Worm (Caenorhabditis elegans) whole organism, late embryonic: ENCODE measurements around the gene inx-8.

Experiments
- Y22D7AL.16 ChIP-seq: sonication (generic microtip); optimal IDR thresholded peaks from 2 replicates; lab custom pipeline; 2016; ENCODE audit warnings: missing genetic modification characterization, missing compliant biosample characterization
- ceh-14 ChIP-seq: sonication (generic microtip); optimal IDR thresholded peaks from 2 replicates; lab custom pipeline; 2016; ENCODE audit warnings: missing genotype, missing genetic modification characterization, missing compliant biosample characterization
- ceh-30 ChIP-seq: fragments of 150-350 bp; optimal IDR thresholded peaks from 2 replicates; lab custom pipeline; 2014; ENCODE audit warnings: missing biosample characterization, missing genetic modification characterization
- ceh-45 ChIP-seq: fragments of 200-800 bp; sonication (Bioruptor generic); IDR thresholded peaks from 2 replicates; pipeline ENCODE4 v1.3.6; 2022; ENCODE audit warnings: missing genetic modification reagents, missing genetic modification characterization, missing compliant biosample characterization
- ceh-48 ChIP-seq: sonication (generic microtip); optimal IDR thresholded peaks from 2 replicates; lab custom pipeline; 2016; ENCODE audit warnings: missing genetic modification characterization, inconsistent platforms, missing compliant biosample characterization
- elt-2 ChIP-seq: sonication (generic microtip); optimal IDR thresholded peaks from 2 replicates; lab custom pipeline; 2016; ENCODE audit warnings: missing genetic modification reagents, missing genetic modification characterization, missing compliant biosample characterization
- gmeb-2 ChIP-seq: sonication (generic microtip); optimal IDR thresholded peaks from 2 replicates; lab custom pipeline; 2016; ENCODE audit warnings: missing genetic modification characterization, inconsistent platforms, missing compliant biosample characterization
- madf-2 ChIP-seq: sonication (generic microtip); optimal IDR thresholded peaks from 2 replicates; lab custom pipeline; 2017; ENCODE audit warnings: missing genetic modification characterization, missing compliant biosample characterization
- pax-1 ChIP-seq: fragments of 150-350 bp; optimal IDR thresholded peaks from 2 replicates; lab custom pipeline; 2014; ENCODE audit warnings: missing biosample characterization, missing genetic modification characterization
- sdc-2 ChIP-seq: sonication (generic microtip); optimal IDR thresholded peaks from 2 replicates; lab custom pipeline; 2016; ENCODE audit warnings: missing genotype, missing genetic modification characterization, missing compliant biosample characterization
- tbx-2 ChIP-seq: sonication (generic microtip); optimal IDR thresholded peaks from 2 replicates; lab custom pipeline; 2016; ENCODE audit warnings: missing genetic modification characterization, missing compliant biosample characterization
- unc-3 ChIP-seq, 2 experiments: fragments of 200-800 bp in 1 of 2; sonication (Bioruptor generic) in 1 of 2; sonication (generic microtip) in 1 of 2; conservative IDR thresholded peaks in 1 of 2; optimal IDR thresholded peaks in 1 of 2; 2 replicates each; pipeline versions ENCODE4 v1.3.6 to Lab custom; 2016 to 2022; ENCODE audit warnings: missing compliant biosample characterization in 2 of 2, missing genetic modification characterization in 2 of 2, missing genetic modification reagents in 1 of 2
- unc-42 ChIP-seq: sonication (generic microtip); optimal IDR thresholded peaks from 2 replicates; lab custom pipeline; 2016; ENCODE audit warnings: missing genotype, missing genetic modification characterization, missing compliant biosample characterization

inx-8 gene

ce11 chrIV:11718653-11719052 is 45.0 kb downstream of the inx-8 start:
- TF ChIP-seq ceh-45 (GFP tag; lab: Robert Waterston, UW) (no peak), unc-3 (GFP tag; conservative IDR thresholded peaks at IDR 0.05; lab: Robert Waterston, UW) (no peak), unc-3 (tag; optimal IDR thresholded peaks at IDR 0.05; lab: Kevin White, UChicago) (no peak), madf-2 (no peak), unc-42 (tag; lab: Kevin White, UChicago) (no peak), gmeb-2 (tag; lab: Kevin White, UChicago) (no peak), ceh-30 (tag; lab: Kevin White, UChicago) (no peak), sdc-2 (tag; lab: Kevin White, UChicago) (no peak), Y22D7AL.16 (tag; lab: Kevin White, UChicago) (no peak), pax-1 (no peak), ceh-14 (tag; lab: Kevin White, UChicago) (no peak)

- TF ChIP-seq elt-2 (tag; lab: Kevin White, UChicago): peak; percentile 31
- TF ChIP-seq ceh-48 (tag; lab: Kevin White, UChicago): no peak
Observed at ce11 chrIV:11721878-11722277, 48.2 kb downstream of the inx-8 start.

ce11 chrIV:11723255-11723654 is 49.6 kb downstream of the inx-8 start:
- TF ChIP-seq unc-42 (tag; lab: Kevin White, UChicago): peak; percentile 86
- TF ChIP-seq tbx-2 (tag; lab: Kevin White, UChicago): no peak
